Worm (Caenorhabditis elegans) whole organism, L4/young adult: Measurements from ENCODE around the gene nep-6.

Source experiments
- W03F9.2 ChIP-seq: fragments of 150-350 bp; optimal IDR thresholded peaks from 2 replicates; lab custom pipeline; 2014; ENCODE audit warnings: missing biosample characterization, missing genetic modification characterization
- dao-5 ChIP-seq: sonication (generic microtip); optimal IDR thresholded peaks from 2 replicates; lab custom pipeline; 2016; ENCODE audit warnings: missing genotype, missing genetic modification characterization, moderate library complexity, missing compliant biosample characterization
- him-1 ChIP-seq: sonication (generic microtip); optimal IDR thresholded peaks from 2 replicates; lab custom pipeline; 2016; ENCODE audit warnings: missing genotype, missing genetic modification reagents, missing genetic modification characterization, missing compliant biosample characterization

- no peak for TF ChIP-seq him-1 (tag; lab: Kevin White, UChicago)
- TF ChIP-seq W03F9.2, result no peak
- TF ChIP-seq dao-5 (tag; lab: Kevin White, UChicago), result no peak
These were observed 17.4 kb upstream of the nep-6 start, which contains the start of gene nep-9 for ce11 chrII:3399212-3399611.
